Fruit fly (Drosophila melanogaster) whole organism, embryonic: ENCODE results near the gene SrpRbeta.

Experiments
- ATbp ChIP-seq: fragments of 200-800 bp; sonication (Bioruptor generic); optimal IDR thresholded peaks from 2 replicates; lab custom pipeline; 2017; ENCODE audit warnings: missing biosample characterization, mild to moderate bottlenecking, missing genetic modification characterization, missing genetic modification reagents
- Aef1 ChIP-seq: fragments of 200-800 bp; sonication (Bioruptor generic); IDR thresholded peaks from 3 replicates; pipeline ENCODE4 v1.3.6; 2022; ENCODE audit warnings: missing biosample characterization, missing genetic modification characterization
- Atf-2 ChIP-seq: fragments of 200-800 bp; sonication (Bioruptor generic); optimal IDR thresholded peaks from 2 replicates; lab custom pipeline; 2016; ENCODE audit warnings: missing biosample characterization, missing genetic modification characterization
- CG10267 ChIP-seq: fragments of 200-800 bp; sonication (Bioruptor generic); optimal IDR thresholded peaks from 2 replicates; lab custom pipeline; 2018; ENCODE audit warnings: missing biosample characterization, mild to moderate bottlenecking, missing genetic modification characterization, moderate library complexity
- CG10543 ChIP-seq: fragments of 200-800 bp; sonication (Bioruptor generic); optimal IDR thresholded peaks from 3 replicates; lab custom pipeline; 2017; ENCODE audit warnings: missing biosample characterization, mild to moderate bottlenecking, missing genetic modification characterization, moderate library complexity
- CG10654 ChIP-seq: fragments of 200-800 bp; sonication (Bioruptor generic); optimal IDR thresholded peaks from 2 replicates; lab custom pipeline; 2016; ENCODE audit warnings: missing biosample characterization, missing genetic modification characterization
- CG11560 ChIP-seq: fragments of 200-800 bp; sonication (Bioruptor generic); IDR thresholded peaks from 3 replicates; pipeline ENCODE4 v1.3.6; 2022; ENCODE audit warnings: missing biosample characterization, missing genetic modification characterization
- CG1603 ChIP-seq: fragments of 200-800 bp; sonication (Bioruptor generic); optimal IDR thresholded peaks from 2 replicates; lab custom pipeline; 2019; ENCODE audit warnings: missing biosample characterization, mild to moderate bottlenecking, missing genetic modification characterization, moderate library complexity
- CG2116 ChIP-seq: fragments of 200-800 bp; sonication (Bioruptor generic); optimal IDR thresholded peaks from 3 replicates; lab custom pipeline; 2018; ENCODE audit warnings: missing biosample characterization, mild to moderate bottlenecking, missing genetic modification characterization
- CG2120 ChIP-seq: fragments of 200-800 bp; sonication (Bioruptor generic); optimal IDR thresholded peaks from 3 replicates; lab custom pipeline; 2016; ENCODE audit warnings: missing biosample characterization, missing genetic modification characterization
- CG31365 ChIP-seq: fragments of 200-800 bp; sonication (Bioruptor generic); optimal IDR thresholded peaks from 2 replicates; lab custom pipeline; 2018; ENCODE audit warnings: missing biosample characterization, mild to moderate bottlenecking, missing genetic modification characterization
- CG3163 ChIP-seq: fragments of 200-800 bp; sonication (Bioruptor generic); optimal IDR thresholded peaks from 3 replicates; lab custom pipeline; 2016; ENCODE audit warnings: missing biosample characterization, missing genetic modification characterization
- CG3281 ChIP-seq: fragments of 200-800 bp; sonication (Bioruptor generic); optimal IDR thresholded peaks from 3 replicates; lab custom pipeline; 2017; ENCODE audit warnings: missing biosample characterization, mild to moderate bottlenecking, missing genetic modification characterization
- CG4404 ChIP-seq: fragments of 200-800 bp; sonication (Bioruptor generic); IDR thresholded peaks from 2 replicates; pipeline ENCODE4 v1.3.6; 2022; ENCODE audit warnings: missing biosample characterization, missing genetic modification characterization
- CG4730 ChIP-seq: fragments of 200-800 bp; sonication (Bioruptor generic); IDR thresholded peaks from 2 replicates; pipeline ENCODE4 v1.3.6; 2022; ENCODE audit warnings: missing biosample characterization, missing genetic modification characterization
- CG6689 ChIP-seq: fragments of 200-800 bp; sonication (Bioruptor generic); IDR thresholded peaks from 2 replicates; pipeline ENCODE4 v1.3.6; 2022; ENCODE audit warnings: missing biosample characterization, missing genetic modification characterization
- CG9215 ChIP-seq: fragments of 200-800 bp; sonication (Bioruptor generic); IDR thresholded peaks from 2 replicates; pipeline ENCODE4 v1.3.6; 2022; ENCODE audit warnings: missing biosample characterization, missing genetic modification characterization
- CG9876 ChIP-seq: fragments of 200-800 bp; sonication (Bioruptor generic); optimal IDR thresholded peaks from 2 replicates; lab custom pipeline; 2016; ENCODE audit warnings: missing biosample characterization, missing genetic modification characterization
- CG9932 ChIP-seq: fragments of 200-800 bp; sonication (Bioruptor generic); IDR thresholded peaks from 2 replicates; pipeline ENCODE4 v1.3.6; 2022; ENCODE audit warnings: missing biosample characterization, missing genetic modification characterization
- Doc3 ChIP-seq: fragments of 200-800 bp; sonication (Bioruptor generic); IDR thresholded peaks from 3 replicates; pipeline ENCODE4 v1.3.6; 2022; ENCODE audit warnings: missing biosample characterization, missing genetic modification characterization; ENCODE audit not compliant: partially characterized antibody
- HHEX ChIP-seq: fragments of 200-800 bp; sonication (Bioruptor generic); optimal IDR thresholded peaks from 3 replicates; lab custom pipeline; 2017; ENCODE audit warnings: missing biosample characterization, mild to moderate bottlenecking, missing genetic modification characterization, missing genetic modification reagents
- Hmx ChIP-seq: fragments of 200-800 bp; sonication (Bioruptor generic); optimal IDR thresholded peaks from 2 replicates; lab custom pipeline; 2016; ENCODE audit warnings: missing biosample characterization, missing genetic modification characterization
- Max ChIP-seq: fragments of 200-800 bp; sonication (Bioruptor generic); optimal IDR thresholded peaks from 2 replicates; lab custom pipeline; 2016; ENCODE audit warnings: missing biosample characterization, mild to moderate bottlenecking, missing genetic modification characterization
- Med ChIP-seq: fragments of 200-800 bp; sonication (Bioruptor generic); peaks from one replicate; lab custom pipeline; 2016; ENCODE audit warnings: missing biosample characterization, missing genetic modification characterization, mild to moderate bottlenecking, inconsistent platforms, moderate library complexity
- NC2β ChIP-seq: fragments of 200-800 bp; sonication (Bioruptor generic); optimal IDR thresholded peaks from 2 replicates; lab custom pipeline; 2016; ENCODE audit warnings: missing biosample characterization, missing genetic modification characterization
- Nf-YA ChIP-seq: fragments of 200-800 bp; sonication (Bioruptor generic); IDR thresholded peaks from 2 replicates; pipeline ENCODE4 v1.3.6; 2022; ENCODE audit warnings: missing biosample characterization, missing genetic modification characterization
- Optix ChIP-seq: fragments of 200-800 bp; sonication (Bioruptor generic); IDR thresholded peaks from 3 replicates; pipeline ENCODE4 v1.3.6; 2022; ENCODE audit warnings: missing biosample characterization, missing genetic modification characterization
- Ravus ChIP-seq: fragments of 200-800 bp; sonication (Bioruptor generic); IDR thresholded peaks from 2 replicates; pipeline ENCODE4 v1.3.6; 2022; ENCODE audit warnings: missing biosample characterization, missing genetic modification characterization
- ap ChIP-seq: fragments of 200-800 bp; sonication (Bioruptor generic); IDR thresholded peaks from 2 replicates; pipeline ENCODE4 v1.3.6; 2022; ENCODE audit warnings: missing biosample characterization, missing genetic modification characterization
- cas ChIP-seq: fragments of 200-800 bp; sonication (Bioruptor generic); IDR thresholded peaks from 2 replicates; pipeline ENCODE4 v1.3.6; 2022; ENCODE audit warnings: missing biosample characterization, missing genetic modification characterization
- croc ChIP-seq: fragments of 200-800 bp; sonication (Bioruptor generic); conservative IDR thresholded peaks from 3 replicates; pipeline ENCODE4 v1.3.6; 2022; ENCODE audit warnings: missing biosample characterization, missing genetic modification characterization
- da ChIP-seq: fragments of 200-800 bp; sonication (Bioruptor generic); optimal IDR thresholded peaks from 2 replicates; lab custom pipeline; 2016; ENCODE audit warnings: missing biosample characterization, missing genetic modification characterization
- danr ChIP-seq: fragments of 200-800 bp; sonication (Bioruptor generic); IDR thresholded peaks from 2 replicates; pipeline ENCODE4 v1.3.6; 2022; ENCODE audit warnings: missing biosample characterization, missing genetic modification characterization
- dati ChIP-seq: fragments of 200-800 bp; sonication (Bioruptor generic); IDR thresholded peaks from 2 replicates; pipeline ENCODE4 v1.3.6; 2022; ENCODE audit warnings: missing biosample characterization, missing genetic modification characterization
- dpn ChIP-seq, 2 experiments: fragments of 200-800 bp; sonication (Bioruptor generic); optimal IDR thresholded peaks; 3 replicates each; lab custom pipeline; 2016; ENCODE audit warnings: missing biosample characterization in 2 of 2, missing genetic modification characterization in 2 of 2
- dysf ChIP-seq: fragments of 200-800 bp; sonication (Bioruptor generic); IDR thresholded peaks from 3 replicates; pipeline ENCODE4 v1.3.6; 2022; ENCODE audit warnings: missing biosample characterization, missing genetic modification characterization
- ftz-f1 ChIP-seq: fragments of 200-800 bp; sonication (Bioruptor generic); optimal IDR thresholded peaks from 2 replicates; lab custom pipeline; 2016; ENCODE audit warnings: missing biosample characterization, missing genetic modification characterization
- her ChIP-seq: fragments of 200-800 bp; sonication (Bioruptor generic); optimal IDR thresholded peaks from 2 replicates; lab custom pipeline; 2016; ENCODE audit warnings: missing biosample characterization, missing genetic modification characterization
- hth ChIP-seq: fragments of >200 bp; optimal IDR thresholded peaks from 2 replicates; lab custom pipeline; 2017; ENCODE audit warnings: inconsistent platforms
- inv ChIP-seq: fragments of 200-800 bp; sonication (Bioruptor generic); IDR thresholded peaks from 2 replicates; pipeline ENCODE4 v1.3.6; 2022; ENCODE audit warnings: missing biosample characterization, missing genetic modification characterization; ENCODE audit not compliant: partially characterized antibody
- jigr1 ChIP-seq: fragments of 200-800 bp; sonication (Bioruptor generic); IDR thresholded peaks from 3 replicates; pipeline ENCODE4 v1.3.6; 2022; ENCODE audit warnings: missing biosample characterization, missing genetic modification characterization
- kay ChIP-seq: fragments of 200-800 bp; sonication (Bioruptor generic); optimal IDR thresholded peaks from 2 replicates; lab custom pipeline; 2016; ENCODE audit warnings: missing biosample characterization, missing genetic modification characterization
- lilli ChIP-seq: fragments of 200-800 bp; sonication (Bioruptor generic); optimal IDR thresholded peaks from 3 replicates; lab custom pipeline; 2016; ENCODE audit warnings: missing biosample characterization, missing genetic modification characterization
- nom ChIP-seq: fragments of 200-800 bp; sonication (Bioruptor generic); optimal IDR thresholded peaks from 2 replicates; lab custom pipeline; 2017; ENCODE audit warnings: missing biosample characterization, missing genetic modification characterization, mild to moderate bottlenecking, moderate library complexity, missing genetic modification reagents
- odd ChIP-seq: fragments of 200-800 bp; sonication (Bioruptor generic); optimal IDR thresholded peaks from 2 replicates; lab custom pipeline; 2017; ENCODE audit warnings: missing biosample characterization, mild to moderate bottlenecking, missing genetic modification characterization
- onecut ChIP-seq: fragments of 200-800 bp; sonication (Bioruptor generic); IDR thresholded peaks from 2 replicates; pipeline ENCODE4 v1.3.6; 2022; ENCODE audit warnings: missing biosample characterization, missing genetic modification characterization
- prd ChIP-seq, 3 experiments: fragments of >200 bp in 2 of 3; fragments of 200-800 bp in 1 of 3; sonication (Bioruptor generic) in 1 of 3; optimal IDR thresholded peaks in 2 of 3; IDR thresholded peaks in 1 of 3; 2 replicates in 2 of 3; 3 replicates in 1 of 3; pipeline versions ENCODE4 v1.3.6 to Lab custom; 2017 to 2022; ENCODE audit warnings: missing biosample characterization in 1 of 3, missing genetic modification characterization in 1 of 3
- rib ChIP-seq: fragments of 200-800 bp; sonication (Bioruptor generic); IDR thresholded peaks from 2 replicates; pipeline ENCODE4 v1.3.6; 2022; ENCODE audit warnings: missing biosample characterization, missing genetic modification characterization
- slou ChIP-seq: fragments of 200-800 bp; sonication (Bioruptor generic); optimal IDR thresholded peaks from 3 replicates; lab custom pipeline; 2016; ENCODE audit warnings: missing biosample characterization, missing genetic modification characterization
- sob ChIP-seq: fragments of 200-800 bp; sonication (Bioruptor generic); IDR thresholded peaks from 2 replicates; pipeline ENCODE4 v1.3.6; 2022; ENCODE audit warnings: missing biosample characterization, missing genetic modification characterization
- tgo ChIP-seq: fragments of 200-800 bp; sonication (Bioruptor generic); IDR thresholded peaks from 3 replicates; pipeline ENCODE4 v1.3.6; 2022; ENCODE audit warnings: missing biosample characterization, missing genetic modification characterization
- wdn ChIP-seq: fragments of 200-800 bp; sonication (Bioruptor generic); IDR thresholded peaks from 2 replicates; pipeline ENCODE4 v1.3.6; 2022; ENCODE audit warnings: missing biosample characterization, missing genetic modification characterization

Gene SrpRbeta

dm6 chr3L:8721145-8721544, 1.1 kb upstream of the SrpRbeta start, which contains the start of the genes CG32022 and CG6511 (continued):
- TF ChIP-seq CG3163 (GFP tag; lab: Kevin White, UChicago) (peak; percentile 87), CG6689 (GFP tag; lab: Robert Waterston, UW) (peak; percentile 96), her (peak; percentile 93), odd (GFP tag; lab: Kevin White, UChicago) (no peak), CG31365 (tag; lab: Kevin White, UChicago) (peak; percentile 71), sob (peak; percentile 98), da (GFP tag; lab: Kevin White, UChicago) (peak; percentile 95), Hmx (GFP tag; lab: Kevin White, UChicago) (peak; percentile 96), croc (GFP tag; lab: Robert Waterston, UW) (peak; percentile 97), CG2120 (GFP tag; lab: Kevin White, UChicago) (peak; percentile 99), CG10654 (GFP tag; lab: Kevin White, UChicago) (peak; percentile 97), CG9876 (peak; percentile 96), onecut (peak; percentile 87), Doc3 (no peak), CG3281 (GFP tag; lab: Kevin White, UChicago) (peak; percentile 97), danr (peak; percentile 92), kay (GFP tag; lab: Kevin White, UChicago) (peak; percentile 96), CG4404 (GFP tag; lab: Robert Waterston, UW) (peak; percentile 98), Max (peak; percentile 94), CG1603 (tag; lab: Kevin White, UChicago) (peak; percentile 89), dysf (peak; percentile 98), cas (GFP tag; lab: Robert Waterston, UW) (peak; percentile 93), CG4730 (peak; percentile 91), CG11560 (tag; lab: Robert Waterston, UW) (peak; percentile 91), prd (optimal IDR thresholded peaks at IDR 0.05; lab: Kevin White, UChicago) (no peak), prd (GFP tag; IDR thresholded peaks at IDR 0.05; lab: Robert Waterston, UW) (peak; percentile 98), Nf-YA (GFP tag; lab: Robert Waterston, UW) (peak; percentile 82), CG9932 (peak; percentile 99), jigr1 (GFP tag; lab: Robert Waterston, UW) (peak; percentile 95), NC2β (GFP tag; lab: Kevin White, UChicago) (peak; percentile 95), Optix (GFP tag; lab: Robert Waterston, UW) (peak; percentile 85), hth (lab: Kevin White, UChicago) (no peak), nom (GFP tag; lab: Kevin White, UChicago) (peak; percentile 89), dpn (GFP tag; optimal IDR thresholded peaks at IDR 0.05; lab: Kevin White, UChicago) (peak; percentile 97 to 98), Ravus (GFP tag; lab: Robert Waterston, UW) (peak; percentile 81), CG2116 (GFP tag; lab: Kevin White, UChicago) (peak; percentile 95), CG10543 (GFP tag; lab: Kevin White, UChicago) (peak; percentile 99), HHEX (peak; percentile 96), dati (GFP tag; lab: Robert Waterston, UW) (no peak; the same call in 1 of the 2 replicates), ap (GFP tag; lab: Robert Waterston, UW) (peak; percentile 89), tgo (GFP tag; lab: Robert Waterston, UW) (peak; percentile 97), ATbp (peak; percentile 91), Med (GFP tag; lab: Kevin White, UChicago) (peak; percentile 99), wdn (GFP tag; lab: Robert Waterston, UW) (peak; percentile 93), ftz-f1 (GFP tag; lab: Kevin White, UChicago) (peak; percentile 77), CG10267 (tag; lab: Kevin White, UChicago) (peak; percentile 98), slou (GFP tag; lab: Kevin White, UChicago) (peak; percentile 94), rib (GFP tag; lab: Robert Waterston, UW) (peak; percentile 92), CG9215 (peak; percentile 98), lilli (GFP tag; lab: Kevin White, UChicago) (peak; percentile 99), Atf-2 (GFP tag; lab: Kevin White, UChicago) (peak; percentile 97), Aef1 (GFP tag; lab: Robert Waterston, UW) (peak; percentile 97), inv (GFP tag; lab: Robert Waterston, UW) (no peak)
